Worm (Caenorhabditis elegans): ENCODE results near the gene R09F10.5.

Gene R09F10.5

ce11 chrX:8302299-8302698 lies 5.2 kb downstream of the R09F10.5 start, which contains the start of gene inx-5:
inx-5 (minus strand) TSS chrX:8302399.
- TF ChIP-seq fkh-8 (tag; optimal IDR thresholded peaks at IDR 0.05) (no peak), blmp-1 (tag; optimal IDR thresholded peaks at IDR 0.05) (peak; percentile 18)

ce11 chrX:8299554-8299953 lies 7.9 kb downstream of the R09F10.5 start, which contains the start of gene ced-13:
ced-13 (minus strand) TSS chrX:8299654.
- no peak for TF ChIP-seq F16B12.6 (tag; optimal IDR thresholded peaks at IDR 0.05)

ce11 chrX:8297333-8297732 lies 10.2 kb downstream of the R09F10.5 start:
- no peak for TF ChIP-seq pax-3 (tag; optimal IDR thresholded peaks at IDR 0.05)
- TF ChIP-seq ztf-11 (tag; optimal IDR thresholded peaks at IDR 0.05) = no peak
- TF ChIP-seq grh-1 (GFP tag; IDR thresholded peaks at IDR 0.05) = no peak
- TF ChIP-seq sup-37 (GFP tag; optimal IDR thresholded peaks at IDR 0.05) = no peak
- TF ChIP-seq ceh-63 (GFP tag; optimal IDR thresholded peaks at IDR 0.05) = no peak
- TF ChIP-seq nhr-71 (tag; optimal IDR thresholded peaks at IDR 0.05) = no peak
- no peak for TF ChIP-seq ces-1 (GFP tag; optimal IDR thresholded peaks at IDR 0.05)
- no peak for TF ChIP-seq tlp-1 (tag; optimal IDR thresholded peaks at IDR 0.05)
- no peak for TF ChIP-seq elt-2 (tag; optimal IDR thresholded peaks at IDR 0.05)
- no peak for TF ChIP-seq irx-1 (tag; optimal IDR thresholded peaks at IDR 0.05)
- no peak for TF ChIP-seq pqm-1 (tag; optimal IDR thresholded peaks at IDR 0.05)
- no peak for TF ChIP-seq aly-2 (tag; optimal IDR thresholded peaks at IDR 0.05)
- TF ChIP-seq ets-5 (GFP tag; IDR thresholded peaks at IDR 0.05) = no peak
- TF ChIP-seq ceh-88 (GFP tag; IDR thresholded peaks at IDR 0.05) = no peak

- no peak for TF ChIP-seq nhr-71 (tag; optimal IDR thresholded peaks at IDR 0.05)
- no peak for TF ChIP-seq sup-37 (GFP tag; optimal IDR thresholded peaks at IDR 0.05)
- no peak for TF ChIP-seq lin-35 (GFP tag; optimal IDR thresholded peaks at IDR 0.05)
- TF ChIP-seq unc-98 (GFP tag; IDR thresholded peaks at IDR 0.05) = no peak
- no peak for TF ChIP-seq unc-62 (GFP tag; optimal IDR thresholded peaks at IDR 0.05)
- TF ChIP-seq lin-14 (GFP tag; optimal IDR thresholded peaks at IDR 0.05) = no peak
These were observed 12.9 kb downstream of the R09F10.5 start, which contains the start of gene R09F10.3 for ce11 chrX:8294586-8294985. R09F10.3 (plus strand) TSS chrX:8294625.

ce11 chrX:8286740-8287299 lies 20.7 kb downstream of the R09F10.5 start, which contains the start of gene sec-16A.2:
sec-16A.2 (plus strand) TSS chrX:8287249.
- peak; percentile 62 for TF ChIP-seq tbx-2 (tag; optimal IDR thresholded peaks at IDR 0.05)
- peak; percentile 75 for TF ChIP-seq nhr-71 (tag; optimal IDR thresholded peaks at IDR 0.05)
- no peak for TF ChIP-seq sup-37 (GFP tag; optimal IDR thresholded peaks at IDR 0.05)
- peak; percentile 21 for TF ChIP-seq fkh-8 (tag; optimal IDR thresholded peaks at IDR 0.05)
- TF ChIP-seq blmp-1 (tag; optimal IDR thresholded peaks at IDR 0.05) = peak; percentile 77
- TF ChIP-seq mef-2 (tag; optimal IDR thresholded peaks at IDR 0.05) = no peak
- no peak for TF ChIP-seq unc-30 (tag; optimal IDR thresholded peaks at IDR 0.05)
- TF ChIP-seq Y116A8C.19 (tag; optimal IDR thresholded peaks at IDR 0.05; ENCODE audit: borderline replicate concordance) = no peak
- no peak for TF ChIP-seq zag-1 (tag; optimal IDR thresholded peaks at IDR 0.05)
- no peak for TF ChIP-seq ceh-88 (GFP tag; IDR thresholded peaks at IDR 0.05)
- TF ChIP-seq fkh-10 (GFP tag; optimal IDR thresholded peaks at IDR 0.05) = no peak
- peak; percentile 14 for TF ChIP-seq dsc-1 (tag; optimal IDR thresholded peaks at IDR 0.05)
- no peak for TF ChIP-seq egl-27 (tag; optimal IDR thresholded peaks at IDR 0.05)
- peak; percentile 73 for TF ChIP-seq snu-23 (GFP tag; optimal IDR thresholded peaks at IDR 0.05)
- TF ChIP-seq nhr-77 (tag; optimal IDR thresholded peaks at IDR 0.05) = peak; percentile 25
- peak; percentile 57 to 80 for TF ChIP-seq lsy-2 (tag; optimal IDR thresholded peaks at IDR 0.05)
- no peak for TF ChIP-seq unc-86 (tag; optimal IDR thresholded peaks at IDR 0.05)
- TF ChIP-seq nhr-11 (tag; optimal IDR thresholded peaks at IDR 0.05) = no peak
- TF ChIP-seq C04F5.9 (tag; optimal IDR thresholded peaks at IDR 0.05) = no peak
- TF ChIP-seq nhr-47 (tag; optimal IDR thresholded peaks at IDR 0.05) = peak; percentile 57
- no peak for TF ChIP-seq pqm-1 (tag; optimal IDR thresholded peaks at IDR 0.05)
- peak; percentile 61 for TF ChIP-seq lin-13 (GFP tag; optimal IDR thresholded peaks at IDR 0.05)
- no peak for TF ChIP-seq ces-1 (GFP tag; optimal IDR thresholded peaks at IDR 0.05)
- peak; percentile 34 for TF ChIP-seq fos-1 (tag; optimal IDR thresholded peaks at IDR 0.05)
- TF ChIP-seq lir-3 (tag; optimal IDR thresholded peaks at IDR 0.05; ENCODE audit: poor library complexity) = no peak
- TF ChIP-seq hlh-17 (GFP tag; optimal IDR thresholded peaks at IDR 0.05; ENCODE audit: borderline replicate concordance) = no peak
- TF ChIP-seq aha-1 (tag; optimal IDR thresholded peaks at IDR 0.05) = no peak
- no peak for TF ChIP-seq zip-4 (GFP tag; optimal IDR thresholded peaks at IDR 0.05)
- peak in 1 of 2 experiments; percentile 78 for TF ChIP-seq mdl-1 (tag; optimal IDR thresholded peaks at IDR 0.05)
- TF ChIP-seq elt-2 (tag; optimal IDR thresholded peaks at IDR 0.05) = no peak
- TF ChIP-seq nhr-76 (tag; optimal IDR thresholded peaks at IDR 0.05) = no peak
